Fruit fly (Drosophila melanogaster) whole organism, embryonic: ENCODE measurements around the gene GIIIspla2.

Experiments
- BEAF-32 ChIP-seq: fragments of 200-800 bp; sonication (Bioruptor generic); optimal IDR thresholded peaks from 3 replicates; lab custom pipeline; 2017; ENCODE audit warnings: missing biosample characterization, missing genetic modification characterization, mild to moderate bottlenecking, moderate library complexity, missing genetic modification reagents
- CG11504 ChIP-seq: fragments of 200-800 bp; sonication (Bioruptor generic); optimal IDR thresholded peaks from 3 replicates; lab custom pipeline; 2019; ENCODE audit warnings: missing biosample characterization, mild to moderate bottlenecking, missing genetic modification characterization, moderate library complexity
- CG13296 ChIP-seq: fragments of 200-800 bp; sonication (Bioruptor generic); optimal IDR thresholded peaks from 3 replicates; lab custom pipeline; 2018; ENCODE audit warnings: missing biosample characterization, mild to moderate bottlenecking, missing genetic modification characterization
- CG13424 ChIP-seq: fragments of 200-800 bp; sonication (Bioruptor generic); optimal IDR thresholded peaks from 2 replicates; lab custom pipeline; 2019; ENCODE audit warnings: missing biosample characterization, mild to moderate bottlenecking, missing genetic modification characterization, moderate library complexity
- CG15514 ChIP-seq: fragments of 200-800 bp; sonication (Bioruptor generic); optimal IDR thresholded peaks from 3 replicates; lab custom pipeline; 2017; ENCODE audit warnings: missing biosample characterization, missing genetic modification characterization, mild to moderate bottlenecking, moderate library complexity, missing genetic modification reagents
- CG1603 ChIP-seq: fragments of 200-800 bp; sonication (Bioruptor generic); optimal IDR thresholded peaks from 2 replicates; lab custom pipeline; 2019; ENCODE audit warnings: missing biosample characterization, mild to moderate bottlenecking, missing genetic modification characterization, moderate library complexity
- CG17829 ChIP-seq: fragments of 200-800 bp; optimal IDR thresholded peaks from 2 replicates; lab custom pipeline; 2019; ENCODE audit warnings: missing biosample characterization, mild to moderate bottlenecking, missing genetic modification characterization, moderate library complexity
- CG2116 ChIP-seq: fragments of 200-800 bp; sonication (Bioruptor generic); optimal IDR thresholded peaks from 3 replicates; lab custom pipeline; 2018; ENCODE audit warnings: missing biosample characterization, mild to moderate bottlenecking, missing genetic modification characterization
- CG2678 ChIP-seq: fragments of 200-800 bp; sonication (Bioruptor generic); optimal IDR thresholded peaks from 3 replicates; lab custom pipeline; 2019; ENCODE audit warnings: missing biosample characterization, mild to moderate bottlenecking, missing genetic modification characterization, moderate library complexity
- CG33213 ChIP-seq: fragments of 200-800 bp; sonication (Bioruptor generic); optimal IDR thresholded peaks from 3 replicates; lab custom pipeline; 2016; ENCODE audit warnings: missing biosample characterization, missing genetic modification characterization
- CG3407 ChIP-seq: fragments of 200-800 bp; sonication (Bioruptor generic); optimal IDR thresholded peaks from 2 replicates; lab custom pipeline; 2018; ENCODE audit warnings: missing biosample characterization, mild to moderate bottlenecking, missing genetic modification characterization
- CG34224 ChIP-seq: fragments of 200-800 bp; sonication (Bioruptor generic); IDR thresholded peaks from 3 replicates; pipeline ENCODE4 v1.3.6; 2022; ENCODE audit warnings: missing biosample characterization, missing genetic modification characterization; ENCODE audit not compliant: partially characterized antibody
- CG4404 ChIP-seq: fragments of 200-800 bp; sonication (Bioruptor generic); IDR thresholded peaks from 2 replicates; pipeline ENCODE4 v1.3.6; 2022; ENCODE audit warnings: missing biosample characterization, missing genetic modification characterization
- CG4730 ChIP-seq: fragments of 200-800 bp; sonication (Bioruptor generic); IDR thresholded peaks from 2 replicates; pipeline ENCODE4 v1.3.6; 2022; ENCODE audit warnings: missing biosample characterization, missing genetic modification characterization
- CG6654 ChIP-seq: fragments of 200-800 bp; sonication (Bioruptor generic); optimal IDR thresholded peaks from 2 replicates; lab custom pipeline; 2017; ENCODE audit warnings: missing biosample characterization, mild to moderate bottlenecking, missing genetic modification characterization
- CG9797 ChIP-seq: fragments of 200-800 bp; sonication (Bioruptor generic); optimal IDR thresholded peaks from 3 replicates; lab custom pipeline; 2018; ENCODE audit warnings: missing biosample characterization, mild to moderate bottlenecking, missing genetic modification characterization
- CrebB ChIP-seq: fragments of 200-800 bp; sonication (Bioruptor generic); optimal IDR thresholded peaks from 3 replicates; lab custom pipeline; 2018; ENCODE audit warnings: missing biosample characterization, mild to moderate bottlenecking, missing genetic modification characterization
- E2f2 ChIP-seq: fragments of 200-800 bp; sonication (Bioruptor generic); IDR thresholded peaks from 2 replicates; pipeline ENCODE4 v1.3.6; 2022; ENCODE audit warnings: missing biosample characterization, missing genetic modification characterization
- HLH4C ChIP-seq: fragments of 200-800 bp; sonication (Bioruptor generic); IDR thresholded peaks from 3 replicates; pipeline ENCODE4 v1.3.6; 2022; ENCODE audit warnings: missing biosample characterization, missing genetic modification characterization; ENCODE audit not compliant: partially characterized antibody
- MBD-R2 ChIP-seq: fragments of 200-800 bp; sonication (Bioruptor generic); IDR thresholded peaks from 2 replicates; pipeline ENCODE4 v1.3.6; 2022; ENCODE audit warnings: missing biosample characterization, missing genetic modification characterization
- MESR4 ChIP-seq: fragments of 200-800 bp; sonication (Bioruptor generic); optimal IDR thresholded peaks from 2 replicates; lab custom pipeline; 2018; ENCODE audit warnings: missing biosample characterization, mild to moderate bottlenecking, missing genetic modification characterization, moderate library complexity
- Mad ChIP-seq: fragments of 200-800 bp; sonication (Bioruptor generic); optimal IDR thresholded peaks from 2 replicates; lab custom pipeline; 2016; ENCODE audit warnings: missing biosample characterization, missing genetic modification characterization
- Med ChIP-seq: fragments of 200-800 bp; sonication (Bioruptor generic); peaks from one replicate; lab custom pipeline; 2016; ENCODE audit warnings: missing biosample characterization, missing genetic modification characterization, mild to moderate bottlenecking, inconsistent platforms, moderate library complexity
- Opbp ChIP-seq: fragments of 200-800 bp; sonication (Bioruptor generic); IDR thresholded peaks from 3 replicates; pipeline ENCODE4 v1.3.6; 2022; ENCODE audit warnings: missing biosample characterization, missing genetic modification characterization; ENCODE audit not compliant: partially characterized antibody
- Optix ChIP-seq: fragments of 200-800 bp; sonication (Bioruptor generic); IDR thresholded peaks from 3 replicates; pipeline ENCODE4 v1.3.6; 2022; ENCODE audit warnings: missing biosample characterization, missing genetic modification characterization
- PHDP ChIP-seq: fragments of 200-800 bp; sonication (Bioruptor generic); optimal IDR thresholded peaks from 3 replicates; lab custom pipeline; 2018; ENCODE audit warnings: missing biosample characterization, mild to moderate bottlenecking, missing genetic modification characterization, moderate library complexity
- Scr ChIP-seq: fragments of 200-800 bp; sonication (Bioruptor generic); IDR thresholded peaks from 2 replicates; pipeline ENCODE4 v1.3.6; 2022; ENCODE audit warnings: missing biosample characterization, missing genetic modification characterization; ENCODE audit not compliant: partially characterized antibody
- Sox100B ChIP-seq: fragments of 200-800 bp; sonication (Bioruptor generic); optimal IDR thresholded peaks from 3 replicates; lab custom pipeline; 2018; ENCODE audit warnings: missing biosample characterization, mild to moderate bottlenecking, missing genetic modification characterization
- Sry-δ ChIP-seq: fragments of 200-800 bp; sonication (Bioruptor generic); optimal IDR thresholded peaks from 2 replicates; lab custom pipeline; 2016; ENCODE audit warnings: missing biosample characterization, missing genetic modification characterization
- YL-1 ChIP-seq: fragments of 200-800 bp; sonication (Bioruptor generic); optimal IDR thresholded peaks from 3 replicates; lab custom pipeline; 2017; ENCODE audit warnings: missing biosample characterization, mild to moderate bottlenecking, missing genetic modification characterization
- ci ChIP-seq: fragments of 200-800 bp; sonication (Bioruptor generic); IDR thresholded peaks from 3 replicates; pipeline ENCODE4 v1.3.6; 2022; ENCODE audit warnings: missing biosample characterization, missing genetic modification characterization
- crol ChIP-seq: fragments of 200-800 bp; sonication (Bioruptor generic); IDR thresholded peaks from 2 replicates; pipeline ENCODE4 v1.3.6; 2022; ENCODE audit warnings: missing biosample characterization, missing genetic modification characterization
- dimm ChIP-seq: fragments of 200-800 bp; sonication (Bioruptor generic); IDR thresholded peaks from 2 replicates; pipeline ENCODE4 v1.3.6; 2022; ENCODE audit warnings: missing biosample characterization, missing genetic modification characterization
- dm ChIP-seq: fragments of 200-800 bp; sonication (Bioruptor generic); optimal IDR thresholded peaks from 3 replicates; lab custom pipeline; 2016; ENCODE audit warnings: missing biosample characterization, missing genetic modification characterization
- fd96Cb ChIP-seq: fragments of 200-800 bp; sonication (Bioruptor generic); optimal IDR thresholded peaks from 2 replicates; lab custom pipeline; 2018; ENCODE audit warnings: missing biosample characterization, mild to moderate bottlenecking, missing genetic modification characterization, moderate library complexity
- hbn ChIP-seq: fragments of 200-800 bp; sonication (Bioruptor generic); IDR thresholded peaks from 2 replicates; pipeline ENCODE4 v1.3.6; 2022; ENCODE audit warnings: missing biosample characterization, missing genetic modification characterization; ENCODE audit not compliant: partially characterized antibody
- jumu ChIP-seq: fragments of 200-800 bp; sonication (Bioruptor generic); optimal IDR thresholded peaks from 3 replicates; lab custom pipeline; 2016; ENCODE audit warnings: missing biosample characterization, missing genetic modification characterization
- lov ChIP-seq, 2 experiments: fragments of 200-800 bp in 1 of 2; fragments of >200 bp in 1 of 2; sonication (Bioruptor generic) in 1 of 2; IDR thresholded peaks in 1 of 2; optimal IDR thresholded peaks in 1 of 2; 2 replicates in 1 of 2; 3 replicates in 1 of 2; pipeline versions ENCODE4 v1.3.6 to Lab custom; 2017 to 2022; ENCODE audit warnings: missing biosample characterization in 1 of 2, missing genetic modification characterization in 1 of 2
- stwl ChIP-seq: fragments of 200-800 bp; sonication (Bioruptor generic); optimal IDR thresholded peaks from 3 replicates; lab custom pipeline; 2018; ENCODE audit warnings: missing biosample characterization, mild to moderate bottlenecking, missing genetic modification characterization, moderate library complexity
- sug ChIP-seq: fragments of 200-800 bp; optimal IDR thresholded peaks from 2 replicates; lab custom pipeline; 2019; ENCODE audit warnings: missing biosample characterization, mild to moderate bottlenecking, missing genetic modification characterization, moderate library complexity
- trem ChIP-seq: fragments of 200-800 bp; optimal IDR thresholded peaks from 3 replicates; lab custom pipeline; 2019; ENCODE audit warnings: missing biosample characterization, mild to moderate bottlenecking, missing genetic modification characterization, moderate library complexity
- unc-4 ChIP-seq: fragments of 200-800 bp; sonication (Bioruptor generic); IDR thresholded peaks from 2 replicates; pipeline ENCODE4 v1.3.6; 2022; ENCODE audit warnings: missing biosample characterization, missing genetic modification characterization; ENCODE audit not compliant: partially characterized antibody
- z ChIP-seq: fragments of 200-800 bp; sonication (Bioruptor generic); IDR thresholded peaks from 3 replicates; pipeline ENCODE4 v1.3.6; 2022; ENCODE audit warnings: missing biosample characterization, missing genetic modification characterization

GIIIspla2 gene

dm6 chrX:8120939-8121338, 36.5 kb upstream of the GIIIspla2 start, which contains the start of gene CG2260 (continued):
- TF ChIP-seq Sry-δ (GFP tag; lab: Kevin White, UChicago) (no peak), Optix (GFP tag; lab: Robert Waterston, UW) (no peak), CG34224 (no peak), sug (tag; lab: Kevin White, UChicago) (no peak), CG17829 (tag; lab: Kevin White, UChicago) (no peak), CG1603 (tag; lab: Kevin White, UChicago) (peak; percentile 31), BEAF-32 (peak; percentile 43), crol (GFP tag; lab: Robert Waterston, UW) (no peak), CG6654 (GFP tag; lab: Kevin White, UChicago) (no peak), CG4404 (no peak), trem (peak; percentile 12), PHDP (no peak), E2f2 (GFP tag; lab: Robert Waterston, UW) (peak; percentile 92), CG3407 (GFP tag; lab: Kevin White, UChicago) (no peak), unc-4 (GFP tag; lab: Robert Waterston, UW) (peak; percentile 40), lov (optimal IDR thresholded peaks at IDR 0.05; lab: Kevin White, UChicago) (no peak), lov (GFP tag; IDR thresholded peaks at IDR 0.05; lab: Robert Waterston, UW) (no peak), Scr (GFP tag; lab: Robert Waterston, UW) (no peak), Mad (GFP tag; lab: Kevin White, UChicago) (no peak), Opbp (GFP tag; lab: Robert Waterston, UW) (peak; percentile 11; the same call in 1 of the 3 replicates), dm (GFP tag; lab: Kevin White, UChicago) (peak; percentile 82), CG33213 (no peak), CG2116 (GFP tag; lab: Kevin White, UChicago) (peak; percentile 68), jumu (GFP tag; lab: Kevin White, UChicago) (no peak), CG15514 (GFP tag; lab: Kevin White, UChicago) (peak; percentile 75), Med (GFP tag; lab: Kevin White, UChicago) (peak; percentile 41), fd96Cb (tag; lab: Kevin White, UChicago) (no peak), stwl (peak; percentile 52), z (GFP tag; lab: Robert Waterston, UW) (no peak), CG2678 (tag; lab: Kevin White, UChicago) (no peak), CG9797 (GFP tag; lab: Kevin White, UChicago) (peak; percentile 74), hbn (peak; percentile 20; the same call in 1 of the 2 replicates), CG4730 (GFP tag; lab: Robert Waterston, UW) (no peak), YL-1 (GFP tag; lab: Kevin White, UChicago) (peak; percentile 6), CG13424 (no peak), CrebB (no peak), dimm (GFP tag; lab: Robert Waterston, UW) (no peak), Sox100B (no peak), HLH4C (GFP tag; lab: Robert Waterston, UW) (no peak), ci (GFP tag; lab: Robert Waterston, UW) (no peak), MESR4 (GFP tag; lab: Kevin White, UChicago) (peak; percentile 47), MBD-R2 (GFP tag; lab: Robert Waterston, UW) (peak; percentile 77), CG13296 (GFP tag; lab: Kevin White, UChicago) (no peak), CG11504 (tag; lab: Kevin White, UChicago) (no peak)
